Worm (Caenorhabditis elegans): Measurements from ENCODE around the gene F23B12.7.

F23B12.7 gene

ce11 chrV:14439236-14439635 lies 10.3 kb upstream of the F23B12.7 start:
- TF ChIP-seq fkh-3 (tag; optimal IDR thresholded peaks at IDR 0.05) = no peak
- TF ChIP-seq athp-1 (tag; optimal IDR thresholded peaks at IDR 0.05) = no peak
- no peak for TF ChIP-seq Y95B8A.8 (GFP tag; IDR thresholded peaks at IDR 0.05)
- no peak for TF ChIP-seq F57C9.4 (tag; optimal IDR thresholded peaks at IDR 0.05)
- no peak for TF ChIP-seq nhr-27 (tag; optimal IDR thresholded peaks at IDR 0.05)
- no peak for TF ChIP-seq nfya-1 (tag; optimal IDR thresholded peaks at IDR 0.05; ENCODE audit: borderline replicate concordance, insufficient read depth)
- no peak for TF ChIP-seq egrh-3 (GFP tag; IDR thresholded peaks at IDR 0.05)
- TF ChIP-seq snpc-1.1 (tag; optimal IDR thresholded peaks at IDR 0.05; ENCODE audit: insufficient read depth) = no peak
- no peak for TF ChIP-seq ceh-91 (GFP tag; IDR thresholded peaks at IDR 0.05)
- TF ChIP-seq aptf-3 (GFP tag; IDR thresholded peaks at IDR 0.05) = no peak
- no peak for TF ChIP-seq nfyb-1 (GFP tag; IDR thresholded peaks at IDR 0.05)
- no peak for TF ChIP-seq hlh-12 (tag; optimal IDR thresholded peaks at IDR 0.05)
- TF ChIP-seq B0336.3 (GFP tag; IDR thresholded peaks at IDR 0.05) = no peak
- no peak for TF ChIP-seq lin-35 (GFP tag; optimal IDR thresholded peaks at IDR 0.05)

ce11 chrV:14440841-14441240 lies 8.7 kb upstream of the F23B12.7 start, which contains the start of gene F23B12.4:
F23B12.4 (plus strand) TSS chrV:14441141.
- TF ChIP-seq Y95B8A.8 (GFP tag; IDR thresholded peaks at IDR 0.05) (no peak), nhr-120 (GFP tag; IDR thresholded peaks at IDR 0.05) (no peak), hlh-12 (tag; optimal IDR thresholded peaks at IDR 0.05) (no peak), Y56A3A.18 (GFP tag; IDR thresholded peaks at IDR 0.05) (no peak), D2030.7 (GFP tag; IDR thresholded peaks at IDR 0.05) (no peak), lag-1 (GFP tag; IDR thresholded peaks at IDR 0.05) (no peak), ceh-79 (tag; optimal IDR thresholded peaks at IDR 0.05) (no peak), ceh-91 (GFP tag; IDR thresholded peaks at IDR 0.05) (no peak), egl-44 (GFP tag; IDR thresholded peaks at IDR 0.05) (no peak), B0019.2 (GFP tag; conservative IDR thresholded peaks at IDR 0.05) (no peak)

- TF ChIP-seq snpc-4 (GFP tag; optimal IDR thresholded peaks at IDR 0.05) (no peak), snpc-4 (tag; optimal IDR thresholded peaks at IDR 0.05) (no peak), zfh-2 (GFP tag; conservative IDR thresholded peaks at IDR 0.05) (peak; percentile 56; the same call in 1 of the 2 replicates)
Measured at ce11 chrV:14446453-14446852, 3.0 kb upstream of the F23B12.7 start.

- TF ChIP-seq hmg-20 (GFP tag; IDR thresholded peaks at IDR 0.05) (no peak), snpc-4 (GFP tag; optimal IDR thresholded peaks at IDR 0.05) (no peak), snpc-4 (tag; optimal IDR thresholded peaks at IDR 0.05) (peak in 1 of 4 experiments; percentile 6), F37B4.10 (GFP tag; IDR thresholded peaks at IDR 0.05) (no peak), tbx-9 (tag; optimal IDR thresholded peaks at IDR 0.05; ENCODE audit: borderline replicate concordance) (no peak), cebp-1 (GFP tag; IDR thresholded peaks at IDR 0.05) (no peak), cebp-1 (tag; optimal IDR thresholded peaks at IDR 0.05) (no peak), lsy-27 (tag; optimal IDR thresholded peaks at IDR 0.05; ENCODE audit: borderline replicate concordance, insufficient read depth) (no peak), somi-1 (GFP tag; optimal IDR thresholded peaks at IDR 0.05) (no peak), lag-1 (GFP tag; IDR thresholded peaks at IDR 0.05) (no peak), dpff-1 (tag; optimal IDR thresholded peaks at IDR 0.05) (no peak), chd-7 (tag; optimal IDR thresholded peaks at IDR 0.05) (no peak), ekl-4 (GFP tag; IDR thresholded peaks at IDR 0.05) (no peak), attf-3 (GFP tag; conservative IDR thresholded peaks at IDR 0.05) (peak; percentile 89), repo-1 (tag; optimal IDR thresholded peaks at IDR 0.05) (no peak), nhr-80 (tag; optimal IDR thresholded peaks at IDR 0.05) (peak; percentile 78), ceh-40 (GFP tag; IDR thresholded peaks at IDR 0.05) (no peak), ama-1 (optimal IDR thresholded peaks at IDR 0.05) (no peak), ama-1 (GFP tag; optimal IDR thresholded peaks at IDR 0.05) (no peak), K12H6.12 (tag; optimal IDR thresholded peaks at IDR 0.05) (no peak)
Measured at ce11 chrV:14447240-14447763, 2.2 kb upstream of the F23B12.7 start, which contains the start of the genes dlat-1 and fntb-1. dlat-1 (minus strand) TSS chrV:14447290. fntb-1 (plus strand) TSS chrV:14447651.

All from whole organism, young adult.